Fruit fly (Drosophila melanogaster): ENCODE results near the gene LManI.

The LManI gene

DNA sequence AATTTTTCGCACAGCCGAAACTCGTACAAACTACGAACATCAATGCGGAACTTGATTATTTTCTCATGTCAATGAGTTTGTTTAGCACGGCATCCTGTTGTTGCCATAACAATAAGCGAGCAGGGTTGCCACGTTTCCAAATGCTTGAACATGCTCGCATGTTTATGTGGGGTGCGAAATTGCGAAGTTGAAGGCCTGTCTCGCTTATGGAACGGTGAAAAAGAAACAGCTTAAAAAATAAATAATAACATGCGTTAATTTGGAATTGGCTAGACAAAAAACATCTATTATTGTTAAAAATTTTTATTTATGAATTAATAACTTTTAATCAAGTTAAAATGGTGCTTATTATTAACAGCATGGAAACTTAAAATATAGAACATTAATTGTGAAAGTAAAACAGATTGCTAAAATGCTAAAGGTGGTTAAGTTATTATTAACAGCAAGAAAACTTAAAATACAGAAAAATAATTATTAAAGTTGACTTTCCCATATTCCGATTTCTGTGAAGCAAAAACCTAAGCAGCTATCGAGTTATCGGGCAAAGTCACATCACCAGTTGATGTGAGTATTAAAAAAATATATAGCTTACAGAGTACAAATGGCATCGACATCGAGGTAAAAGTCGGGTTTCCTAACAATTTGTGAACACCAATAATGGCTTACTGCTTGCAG, 26.1 kb downstream of the LManI start, which contains the start of the genes Bug22 and TfIIB (continued):
- TF ChIP-seq CG8478 (optimal IDR thresholded peaks at IDR 0.05): no peak
- peak; percentile 25 for TF ChIP-seq CG7987 (GFP tag; optimal IDR thresholded peaks at IDR 0.05)
- peak; percentile 82 for TF ChIP-seq NfI (GFP tag; optimal IDR thresholded peaks at IDR 0.05)
- TF ChIP-seq toy (GFP tag; IDR thresholded peaks at IDR 0.05): no peak
- no peak; the same call in 2 of the 3 replicates for TF ChIP-seq ase (GFP tag; IDR thresholded peaks at IDR 0.05)
- no peak for TF ChIP-seq fru (optimal IDR thresholded peaks at IDR 0.05)
- peak in 1 of 3 experiments; percentile 54 for TF ChIP-seq lola (GFP tag; optimal IDR thresholded peaks at IDR 0.05)
- TF ChIP-seq CG14050 (GFP tag; IDR thresholded peaks at IDR 0.05): no peak
- peak; percentile 86 for TF ChIP-seq slbo (GFP tag; IDR thresholded peaks at IDR 0.05)
- TF ChIP-seq CG11723 (GFP tag; optimal IDR thresholded peaks at IDR 0.05): peak; percentile 94
- TF ChIP-seq CG9797 (GFP tag; optimal IDR thresholded peaks at IDR 0.05): peak; percentile 32
- TF ChIP-seq Deaf1 (tag; optimal IDR thresholded peaks at IDR 0.05): no peak
- peak; percentile 65 for TF ChIP-seq CG3281 (GFP tag; optimal IDR thresholded peaks at IDR 0.05)
- TF ChIP-seq CG6254 (GFP tag; optimal IDR thresholded peaks at IDR 0.05): no peak
- no peak for TF ChIP-seq NC2α (GFP tag; optimal IDR thresholded peaks at IDR 0.05)
- TF ChIP-seq crol (GFP tag; IDR thresholded peaks at IDR 0.05): no peak
- TF ChIP-seq Doc3 (GFP tag; IDR thresholded peaks at IDR 0.05; ENCODE audit: partially characterized antibody): no peak
- no peak for TF ChIP-seq CG13894 (tag; optimal IDR thresholded peaks at IDR 0.05)
- no peak for TF ChIP-seq ab (GFP tag; optimal IDR thresholded peaks at IDR 0.05)
- TF ChIP-seq Nf-YB (GFP tag; optimal IDR thresholded peaks at IDR 0.05): peak; percentile 51
- TF ChIP-seq NFAT (GFP tag; IDR thresholded peaks at IDR 0.05): peak; percentile 76; the same call in 1 of the 2 replicates
- TF ChIP-seq CG12942 (GFP tag; optimal IDR thresholded peaks at IDR 0.05): peak; percentile 71
- TF ChIP-seq Pdp1 (GFP tag; optimal IDR thresholded peaks at IDR 0.05): peak; percentile 57 to 93
- TF ChIP-seq CG42726 (GFP tag; IDR thresholded peaks at IDR 0.05; ENCODE audit: partially characterized antibody): no peak
- TF ChIP-seq E2f2 (GFP tag; IDR thresholded peaks at IDR 0.05): peak; percentile 41; the same call in 1 of the 2 replicates
- peak; percentile 91 for TF ChIP-seq Rfx (GFP tag; IDR thresholded peaks at IDR 0.05)
- peak; percentile 75 for TF ChIP-seq zfh2 (GFP tag; optimal IDR thresholded peaks at IDR 0.05)
- peak; percentile 67 for TF ChIP-seq Dref (GFP tag; IDR thresholded peaks at IDR 0.05)
- no peak for TF ChIP-seq eyg (GFP tag; optimal IDR thresholded peaks at IDR 0.05)
- TF ChIP-seq CG6654 (GFP tag; optimal IDR thresholded peaks at IDR 0.05): no peak
- TF ChIP-seq Jarid2 (GFP tag; optimal IDR thresholded peaks at IDR 0.05): no peak
- TF ChIP-seq fu2 (GFP tag; optimal IDR thresholded peaks at IDR 0.05): peak; percentile 34
- 0 out of 3 replicates have a peak, but pooled peaks have one; percentile 33 for TF ChIP-seq HLH4C (GFP tag; IDR thresholded peaks at IDR 0.05; ENCODE audit: partially characterized antibody)
- TF ChIP-seq CG3995 (GFP tag; optimal IDR thresholded peaks at IDR 0.05): peak; percentile 17
- TF ChIP-seq sens-2 (GFP tag; IDR thresholded peaks at IDR 0.05): no peak
- no peak for TF ChIP-seq CG17612 (GFP tag; IDR thresholded peaks at IDR 0.05)
- TF ChIP-seq Max (GFP tag; optimal IDR thresholded peaks at IDR 0.05): peak; percentile 85
- peak; percentile 8 for TF ChIP-seq Sry-β (GFP tag; optimal IDR thresholded peaks at IDR 0.05)
- TF ChIP-seq CG14667 (GFP tag; IDR thresholded peaks at IDR 0.05): peak; percentile 62
- no peak for TF ChIP-seq Opbp (GFP tag; IDR thresholded peaks at IDR 0.05; ENCODE audit: partially characterized antibody)
- 0 out of 2 replicates have a peak, but pooled peaks have one; percentile 12 for TF ChIP-seq E2f1 (GFP tag; IDR thresholded peaks at IDR 0.05)
- peak; percentile 62 for TF ChIP-seq nom (GFP tag; optimal IDR thresholded peaks at IDR 0.05)
- TF ChIP-seq bbx (GFP tag; IDR thresholded peaks at IDR 0.05; ENCODE audit: partially characterized antibody): 0 out of 2 replicates have a peak, but pooled peaks have one; percentile 15
- TF ChIP-seq CG17568 (GFP tag; optimal IDR thresholded peaks at IDR 0.05): no peak
- peak; percentile 45 for TF ChIP-seq mirr (GFP tag; optimal IDR thresholded peaks at IDR 0.05)
- TF ChIP-seq bigmax (GFP tag; optimal IDR thresholded peaks at IDR 0.05): no peak
- TF ChIP-seq CG43689 (GFP tag; IDR thresholded peaks at IDR 0.05): no peak
- TF ChIP-seq Nf-YA (GFP tag; IDR thresholded peaks at IDR 0.05): no peak
- no peak for TF ChIP-seq org-1 (GFP tag; optimal IDR thresholded peaks at IDR 0.05)
- TF ChIP-seq ftz-f1 (GFP tag; optimal IDR thresholded peaks at IDR 0.05): peak; percentile 58

Data from whole organism, embryonic.